Worm (Caenorhabditis elegans) whole organism, L4 larva: ENCODE measurements around the gene pfd-2.

Experiments
- Y105C5A.15 ChIP-seq: fragments of 200-800 bp; sonication (Bioruptor generic); IDR thresholded peaks from 2 replicates; pipeline ENCODE4 v1.3.6; 2022; ENCODE audit warnings: missing genetic modification characterization, missing compliant biosample characterization
- jun-1 ChIP-seq: fragments of 150-350 bp; optimal IDR thresholded peaks from 2 replicates; lab custom pipeline; 2014; ENCODE audit warnings: missing biosample characterization, missing genetic modification reagents, missing genetic modification characterization
- lsy-2 ChIP-seq, 2 experiments: fragments of 150-350 bp in 1 of 2; sonication (generic microtip) in 1 of 2; optimal IDR thresholded peaks; 2 replicates each; lab custom pipeline; 2014 to 2017; ENCODE audit warnings: missing biosample characterization in 2 of 2, missing genetic modification characterization in 2 of 2
- snpc-4 ChIP-seq: fragments of 150-350 bp; optimal IDR thresholded peaks from 2 replicates; lab custom pipeline; 2014; ENCODE audit warnings: missing biosample characterization, missing genetic modification characterization

DNA sequence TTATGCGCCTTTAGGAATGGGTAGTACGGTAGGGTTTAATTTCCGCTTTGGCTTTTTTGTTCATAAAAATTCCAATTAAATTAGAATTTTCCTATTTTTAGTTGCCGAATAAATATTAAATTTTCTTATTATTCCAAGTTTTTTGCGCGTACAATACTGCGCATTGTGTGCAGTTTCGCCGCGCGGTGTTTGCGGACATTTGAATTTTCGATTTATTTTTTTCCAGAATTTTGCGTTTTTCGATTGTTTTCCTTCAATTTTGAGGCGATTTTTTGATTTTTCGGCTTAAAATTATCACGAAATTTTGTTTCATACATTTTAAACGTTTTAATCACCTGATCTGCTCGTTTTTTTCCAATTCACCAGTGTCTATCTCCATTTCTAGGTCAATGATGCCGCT is 3.6 kb upstream of the pfd-2 start, which contains the start of gene H20J04.6:
- TF ChIP-seq jun-1 (tag; lab: Kevin White, UChicago), result no peak
- no peak for TF ChIP-seq lsy-2 (tag; optimal IDR thresholded peaks at IDR 0.05; lab: Kevin White, UChicago)
- TF ChIP-seq snpc-4 (tag; lab: Kevin White, UChicago), result no peak
- TF ChIP-seq Y105C5A.15 (GFP tag; lab: Robert Waterston, UW), result no peak
